Fruit fly (Drosophila melanogaster) whole organism, pupa: ENCODE data around the gene CSN1a.

Experiments
- CG10348 ChIP-seq: fragments of 200-800 bp; sonication (Bioruptor generic); IDR thresholded peaks from 2 replicates; pipeline ENCODE4 v1.3.6; 2022; ENCODE audit warnings: missing biosample characterization, missing genetic modification characterization
- CG13204 ChIP-seq: fragments of 200-800 bp; sonication (Bioruptor generic); optimal IDR thresholded peaks from 2 replicates; lab custom pipeline; 2018; ENCODE audit warnings: missing biosample characterization, mild to moderate bottlenecking, missing genetic modification characterization, moderate library complexity
- CG34367 ChIP-seq: fragments of 200-800 bp; sonication (Bioruptor generic); optimal IDR thresholded peaks from 2 replicates; lab custom pipeline; 2018; ENCODE audit warnings: missing biosample characterization, mild to moderate bottlenecking, missing genetic modification characterization
- CG4496 ChIP-seq: fragments of 200-800 bp; sonication (Bioruptor generic); IDR thresholded peaks from 3 replicates; pipeline ENCODE4 v1.3.6; 2022; ENCODE audit warnings: missing biosample characterization, missing genetic modification characterization
- D1 ChIP-seq: fragments of 200-800 bp; sonication (Bioruptor generic); optimal IDR thresholded peaks from 2 replicates; lab custom pipeline; 2018; ENCODE audit warnings: missing biosample characterization, mild to moderate bottlenecking, missing genetic modification characterization, moderate library complexity
- EcR ChIP-seq: fragments of 200-800 bp; sonication (Bioruptor generic); optimal IDR thresholded peaks from 3 replicates; lab custom pipeline; 2019; ENCODE audit warnings: missing biosample characterization, missing genetic modification characterization, mild to moderate bottlenecking, moderate library complexity, missing genetic modification reagents
- Pif1A ChIP-seq: fragments of 200-800 bp; sonication (Bioruptor generic); optimal IDR thresholded peaks from 3 replicates; lab custom pipeline; 2016; ENCODE audit warnings: missing biosample characterization, missing genetic modification characterization
- Pif1B ChIP-seq: fragments of 200-800 bp; sonication (Bioruptor generic); optimal IDR thresholded peaks from 3 replicates; lab custom pipeline; 2016; ENCODE audit warnings: missing biosample characterization, missing genetic modification characterization
- Snoo ChIP-seq: fragments of 200-800 bp; sonication (Bioruptor generic); optimal IDR thresholded peaks from 3 replicates; lab custom pipeline; 2017; ENCODE audit warnings: missing biosample characterization, mild to moderate bottlenecking, missing genetic modification characterization, inconsistent platforms
- gl ChIP-seq: fragments of 200-800 bp; sonication (Bioruptor generic); optimal IDR thresholded peaks from 2 replicates; lab custom pipeline; 2018; ENCODE audit warnings: missing biosample characterization, mild to moderate bottlenecking, missing genetic modification characterization
- rn ChIP-seq: fragments of 200-800 bp; sonication (Bioruptor generic); IDR thresholded peaks from 2 replicates; pipeline ENCODE4 v1.3.6; 2022; ENCODE audit warnings: missing biosample characterization, missing genetic modification characterization

dm6 chr2L:14765608-14766007 is 3.0 kb downstream of the CSN1a start, which contains the start of gene CG4701:
- no peak for TF ChIP-seq gl (tag; lab: Kevin White, UChicago)
- no peak for TF ChIP-seq Pif1A
- no peak for TF ChIP-seq CG34367 (tag; lab: Kevin White, UChicago)
- TF ChIP-seq Pif1B = no peak
- TF ChIP-seq rn (GFP tag; lab: Robert Waterston, UW) = no peak
- no peak for TF ChIP-seq D1
- TF ChIP-seq Snoo = no peak
- TF ChIP-seq CG4496 (GFP tag; lab: Robert Waterston, UW) = no peak
- no peak for TF ChIP-seq CG10348
- no peak for TF ChIP-seq EcR (GFP tag; lab: Kevin White, UChicago)
- no peak for TF ChIP-seq CG13204 (GFP tag; lab: Kevin White, UChicago)
